Worm (Caenorhabditis elegans): Measurements from ENCODE around the gene exos-9.
A peak's percentile ranks its signal among the peaks of the same experiment; 100 is the strongest.

The exos-9 gene

ce11 chrIII:7161055-7161454, 36.8 kb downstream of the exos-9 start, which contains the start of gene rnp-7:
Gene rnp-7, minus strand, starts transcription at chrIII:7161155.
- TF ChIP-seq nhr-23 (tag; optimal IDR thresholded peaks at IDR 0.05) (no peak), mab-5 (tag; optimal IDR thresholded peaks at IDR 0.05) (no peak), nhr-11 (tag; optimal IDR thresholded peaks at IDR 0.05) (no peak), mdl-1 (tag; optimal IDR thresholded peaks at IDR 0.05) (no peak), sem-4 (tag; optimal IDR thresholded peaks at IDR 0.05) (no peak), elt-3 (tag; optimal IDR thresholded peaks at IDR 0.05) (no peak), lin-39 (tag; optimal IDR thresholded peaks at IDR 0.05) (no peak), alr-1 (tag; optimal IDR thresholded peaks at IDR 0.05) (no peak), zag-1 (tag; optimal IDR thresholded peaks at IDR 0.05) (no peak), ztf-11 (tag; optimal IDR thresholded peaks at IDR 0.05) (no peak), unc-55 (GFP tag; optimal IDR thresholded peaks at IDR 0.05) (no peak), crh-2 (tag; optimal IDR thresholded peaks at IDR 0.05) (no peak), nhr-25 (tag; optimal IDR thresholded peaks at IDR 0.05) (no peak), egl-27 (tag; optimal IDR thresholded peaks at IDR 0.05) (no peak), ZK546.5 (tag; optimal IDR thresholded peaks at IDR 0.05) (no peak), lsy-2 (tag; optimal IDR thresholded peaks at IDR 0.05) (no peak), lin-11 (tag; optimal IDR thresholded peaks at IDR 0.05) (no peak)

- TF ChIP-seq nhr-12 (tag; optimal IDR thresholded peaks at IDR 0.05) (no peak), crh-2 (tag; optimal IDR thresholded peaks at IDR 0.05) (no peak), zag-1 (tag; optimal IDR thresholded peaks at IDR 0.05) (no peak)
These were observed 38.6 kb downstream of the exos-9 start for ce11 chrIII:7159246-7159645.

ce11 chrIII:7158709-7159108, 39.2 kb downstream of the exos-9 start, which contains the start of gene nuo-4:
Gene nuo-4, minus strand, starts transcription at chrIII:7158809.
- no peak for TF ChIP-seq egl-27 (tag; optimal IDR thresholded peaks at IDR 0.05)
- no peak for TF ChIP-seq elt-3 (tag; optimal IDR thresholded peaks at IDR 0.05)
- no peak for TF ChIP-seq ztf-1 (GFP tag; conservative IDR thresholded peaks at IDR 0.05)
- no peak for TF ChIP-seq ama-1 (optimal IDR thresholded peaks at IDR 0.05)
- no peak for TF ChIP-seq blmp-1 (tag; optimal IDR thresholded peaks at IDR 0.05; ENCODE audit: insufficient read depth)
- no peak for TF ChIP-seq nhr-11 (tag; optimal IDR thresholded peaks at IDR 0.05)
- no peak for TF ChIP-seq unc-39 (tag; optimal IDR thresholded peaks at IDR 0.05)
- no peak for TF ChIP-seq Y55F3AM.14 (GFP tag; optimal IDR thresholded peaks at IDR 0.05)
- no peak for TF ChIP-seq nhr-10 (tag; optimal IDR thresholded peaks at IDR 0.05)
- no peak for TF ChIP-seq gmeb-1 (tag; optimal IDR thresholded peaks at IDR 0.05)
- no peak for TF ChIP-seq R02D3.7 (tag; optimal IDR thresholded peaks at IDR 0.05)
- no peak for TF ChIP-seq sem-4 (tag; optimal IDR thresholded peaks at IDR 0.05)
- no peak for TF ChIP-seq lin-39 (tag; optimal IDR thresholded peaks at IDR 0.05)
- no peak for TF ChIP-seq peb-1 (tag; optimal IDR thresholded peaks at IDR 0.05)
- no peak for TF ChIP-seq ztf-4 (tag; optimal IDR thresholded peaks at IDR 0.05)

- TF ChIP-seq elt-1 (tag; optimal IDR thresholded peaks at IDR 0.05) (no peak), nhr-77 (tag; optimal IDR thresholded peaks at IDR 0.05) (no peak), aly-2 (tag; optimal IDR thresholded peaks at IDR 0.05) (no peak), C34F6.9 (tag; optimal IDR thresholded peaks at IDR 0.05) (peak; percentile 97), ZK546.5 (tag; optimal IDR thresholded peaks at IDR 0.05) (peak; percentile 64), R02D3.7 (tag; optimal IDR thresholded peaks at IDR 0.05) (no peak), sem-4 (tag; optimal IDR thresholded peaks at IDR 0.05) (peak; percentile 92), sma-9 (GFP tag; optimal IDR thresholded peaks at IDR 0.05) (peak; percentile 98), sma-9 (tag; optimal IDR thresholded peaks at IDR 0.05) (peak; percentile 38), unc-39 (tag; optimal IDR thresholded peaks at IDR 0.05) (no peak), nhr-10 (tag; optimal IDR thresholded peaks at IDR 0.05) (peak; percentile 75), Y55F3AM.14 (GFP tag; optimal IDR thresholded peaks at IDR 0.05) (peak; percentile 87), lin-11 (tag; optimal IDR thresholded peaks at IDR 0.05) (peak; percentile 86), zag-1 (tag; optimal IDR thresholded peaks at IDR 0.05) (peak; percentile 93), nhr-237 (tag; optimal IDR thresholded peaks at IDR 0.05) (no peak), dmd-4 (tag; optimal IDR thresholded peaks at IDR 0.05) (no peak), elt-3 (tag; optimal IDR thresholded peaks at IDR 0.05) (no peak), ama-1 (optimal IDR thresholded peaks at IDR 0.05) (peak; percentile 79), sma-3 (GFP tag; optimal IDR thresholded peaks at IDR 0.05) (peak; percentile 88), nhr-23 (tag; optimal IDR thresholded peaks at IDR 0.05) (no peak), nhr-6 (tag; optimal IDR thresholded peaks at IDR 0.05) (peak; percentile 96), lin-13 (GFP tag; optimal IDR thresholded peaks at IDR 0.05) (peak; percentile 90), nhr-11 (tag; optimal IDR thresholded peaks at IDR 0.05) (no peak), unc-62 (GFP tag; optimal IDR thresholded peaks at IDR 0.05) (peak; percentile 52), snpc-4 (tag; optimal IDR thresholded peaks at IDR 0.05) (peak; percentile 76), blmp-1 (tag; optimal IDR thresholded peaks at IDR 0.05; ENCODE audit: insufficient read depth) (peak; percentile 49), nhr-12 (tag; optimal IDR thresholded peaks at IDR 0.05) (no peak), nhr-21 (tag; optimal IDR thresholded peaks at IDR 0.05) (peak; percentile 93), nhr-129 (tag; optimal IDR thresholded peaks at IDR 0.05) (peak; percentile 94), ceh-82 (tag; optimal IDR thresholded peaks at IDR 0.05) (no peak), ceh-16 (tag; optimal IDR thresholded peaks at IDR 0.05) (peak; percentile 76), ztf-4 (tag; optimal IDR thresholded peaks at IDR 0.05) (peak; percentile 92), ztf-11 (tag; optimal IDR thresholded peaks at IDR 0.05) (peak; percentile 69), skn-1 (tag; optimal IDR thresholded peaks at IDR 0.05) (no peak), mab-5 (tag; optimal IDR thresholded peaks at IDR 0.05) (peak; percentile 84), gmeb-1 (tag; optimal IDR thresholded peaks at IDR 0.05) (peak; percentile 77), mdl-1 (tag; optimal IDR thresholded peaks at IDR 0.05) (peak; percentile 98 to 99)
These were observed 42.2 kb downstream of the exos-9 start for ce11 chrIII:7155631-7156030.

All from whole organism, L2 larva.